Worm (Caenorhabditis elegans) whole organism, late embryonic: ENCODE data around the gene D2096.11.

ENCODE experiments used
- C38D4.7 ChIP-seq: fragments of 200-800 bp; sonication (Bioruptor generic); optimal IDR thresholded peaks from 2 replicates; lab custom pipeline; 2018; ENCODE audit warnings: mild to moderate bottlenecking, missing genetic modification characterization, moderate library complexity, missing compliant biosample characterization
- T23F11.4 ChIP-seq: fragments of 200-800 bp; sonication (Bioruptor generic); optimal IDR thresholded peaks from 2 replicates; lab custom pipeline; 2018; ENCODE audit warnings: mild to moderate bottlenecking, missing genetic modification characterization, missing compliant biosample characterization
- dmd-4 ChIP-seq: sonication (generic microtip); optimal IDR thresholded peaks from 2 replicates; lab custom pipeline; 2016; ENCODE audit warnings: borderline replicate concordance, missing genetic modification characterization, missing compliant biosample characterization
- dve-1 ChIP-seq: sonication (generic microtip); optimal IDR thresholded peaks from 2 replicates; lab custom pipeline; 2017; ENCODE audit warnings: antibody characterized with exemption, mild to moderate bottlenecking, missing genetic modification characterization, missing compliant biosample characterization
- ets-4 ChIP-seq: sonication (generic microtip); optimal IDR thresholded peaks from 2 replicates; lab custom pipeline; 2016; ENCODE audit warnings: missing genetic modification characterization, missing compliant biosample characterization
- hlh-15 ChIP-seq: sonication (generic microtip); optimal IDR thresholded peaks from 2 replicates; lab custom pipeline; 2016; ENCODE audit warnings: missing genetic modification characterization, missing compliant biosample characterization
- syd-9 ChIP-seq: sonication (generic microtip); optimal IDR thresholded peaks from 2 replicates; lab custom pipeline; 2016; ENCODE audit warnings: mild to moderate bottlenecking, missing genetic modification characterization, moderate library complexity, missing compliant biosample characterization
- tbx-2 ChIP-seq: sonication (generic microtip); optimal IDR thresholded peaks from 2 replicates; lab custom pipeline; 2016; ENCODE audit warnings: missing genetic modification characterization, missing compliant biosample characterization
- unc-55 ChIP-seq: sonication (generic microtip); optimal IDR thresholded peaks from 2 replicates; lab custom pipeline; 2017; ENCODE audit warnings: missing biosample characterization, missing genetic modification reagents, missing genetic modification characterization
- zip-5 ChIP-seq: sonication (generic microtip); optimal IDR thresholded peaks from 2 replicates; lab custom pipeline; 2016; ENCODE audit warnings: missing genetic modification characterization, missing compliant biosample characterization

ce11 chrIV:8359716-8360407 lies 34.1 kb downstream of the D2096.11 start, which contains the start of gene D2096.5:
- TF ChIP-seq dmd-4 (no peak), unc-55 (GFP tag; lab: Kevin White, UChicago) (no peak), ets-4 (tag; lab: Kevin White, UChicago) (no peak), C38D4.7 (no peak), syd-9 (tag; lab: Kevin White, UChicago) (no peak), hlh-15 (tag; lab: Kevin White, UChicago) (no peak), zip-5 (tag; lab: Kevin White, UChicago) (no peak), T23F11.4 (GFP tag; lab: Kevin White, UChicago) (no peak), dve-1 (tag; lab: Kevin White, UChicago) (no peak), tbx-2 (tag; lab: Kevin White, UChicago) (no peak)
